Worm (Caenorhabditis elegans): ENCODE results near the gene lgc-41.

Gene lgc-41

ce11 chrX:10477172-10477985, 23.3 kb downstream of the lgc-41 start (continued):
- TF ChIP-seq vab-7 (GFP tag; IDR thresholded peaks at IDR 0.05) (no peak), lim-7 (GFP tag; IDR thresholded peaks at IDR 0.05) (no peak), zfp-2 (tag; optimal IDR thresholded peaks at IDR 0.05) (no peak), cey-2 (tag; optimal IDR thresholded peaks at IDR 0.05; ENCODE audit: borderline replicate concordance, insufficient read depth) (no peak), nhr-41 (GFP tag; IDR thresholded peaks at IDR 0.05) (no peak), Y105C5A.15 (GFP tag; IDR thresholded peaks at IDR 0.05) (no peak), dmd-8 (GFP tag; IDR thresholded peaks at IDR 0.05) (no peak), jun-1 (tag; optimal IDR thresholded peaks at IDR 0.05) (no peak), skn-1 (tag; optimal IDR thresholded peaks at IDR 0.05) (no peak), pha-4 (GFP tag; IDR thresholded peaks at IDR 0.05) (no peak), pha-4 (tag; optimal IDR thresholded peaks at IDR 0.05) (no peak), lin-29 (GFP tag; IDR thresholded peaks at IDR 0.05) (no peak), dmd-9 (GFP tag; IDR thresholded peaks at IDR 0.05) (no peak), ZK337.2 (GFP tag; IDR thresholded peaks at IDR 0.05) (no peak), F10B5.3 (tag; optimal IDR thresholded peaks at IDR 0.05) (no peak), hmg-1.1 (GFP tag; IDR thresholded peaks at IDR 0.05) (no peak), egl-43 (GFP tag; IDR thresholded peaks at IDR 0.05) (no peak), tra-1 (GFP tag; IDR thresholded peaks at IDR 0.05) (no peak), ztf-11 (tag; optimal IDR thresholded peaks at IDR 0.05) (no peak), attf-4 (tag; optimal IDR thresholded peaks at IDR 0.05) (no peak), ama-1 (optimal IDR thresholded peaks at IDR 0.05) (no peak), unc-62 (GFP tag; optimal IDR thresholded peaks at IDR 0.05 in 1 of 2) (peak in 1 of 2 experiments; percentile 98), unc-62 (tag; optimal IDR thresholded peaks at IDR 0.05) (no peak), nhr-77 (tag; optimal IDR thresholded peaks at IDR 0.05) (peak; percentile 27), lin-13 (GFP tag; optimal IDR thresholded peaks at IDR 0.05) (no peak), lsy-2 (tag; optimal IDR thresholded peaks at IDR 0.05) (peak in 1 of 2 experiments; percentile 19), nhr-10 (tag; optimal IDR thresholded peaks at IDR 0.05) (no peak), ZK546.5 (tag; optimal IDR thresholded peaks at IDR 0.05) (no peak), snpc-4 (tag; optimal IDR thresholded peaks at IDR 0.05) (no peak), saeg-2 (GFP tag; IDR thresholded peaks at IDR 0.05) (no peak), F44E2.7 (GFP tag; IDR thresholded peaks at IDR 0.05) (no peak), T20F7.1 (GFP tag; optimal IDR thresholded peaks at IDR 0.05) (no peak), madf-5 (GFP tag; IDR thresholded peaks at IDR 0.05) (no peak), snpc-1.2 (GFP tag; IDR thresholded peaks at IDR 0.05) (no peak), ceh-28 (tag; optimal IDR thresholded peaks at IDR 0.05) (no peak), nhr-28 (tag; optimal IDR thresholded peaks at IDR 0.05) (peak; percentile 84), Y75B8A.6 (GFP tag; IDR thresholded peaks at IDR 0.05) (no peak), madf-9 (GFP tag; conservative IDR thresholded peaks at IDR 0.05) (no peak)

- TF ChIP-seq nhr-28 (tag; optimal IDR thresholded peaks at IDR 0.05) (peak; percentile 66), tra-1 (GFP tag; IDR thresholded peaks at IDR 0.05) (peak; percentile 72; the same call in 1 of the 2 replicates), daf-16 (GFP tag; optimal IDR thresholded peaks at IDR 0.05) (peak in 1 of 2 experiments; percentile 52), daf-16 (tag; optimal IDR thresholded peaks at IDR 0.05) (peak; percentile 18), zfp-3 (GFP tag; conservative IDR thresholded peaks at IDR 0.05) (no peak), vab-7 (GFP tag; IDR thresholded peaks at IDR 0.05) (no peak), mdt-29 (GFP tag; IDR thresholded peaks at IDR 0.05) (no peak), ceh-44 (GFP tag; IDR thresholded peaks at IDR 0.05) (no peak), ctbp-1 (GFP tag; IDR thresholded peaks at IDR 0.05) (no peak), dve-1 (tag; optimal IDR thresholded peaks at IDR 0.05; ENCODE audit: insufficient read depth) (peak; percentile 38), nhr-48 (tag; optimal IDR thresholded peaks at IDR 0.05) (peak; percentile 32), lin-39 (tag; optimal IDR thresholded peaks at IDR 0.05) (no peak), rbr-2 (tag; optimal IDR thresholded peaks at IDR 0.05) (no peak), spr-1 (tag; optimal IDR thresholded peaks at IDR 0.05) (no peak), dmd-6 (GFP tag; IDR thresholded peaks at IDR 0.05) (peak; percentile 54), jun-1 (tag; optimal IDR thresholded peaks at IDR 0.05) (no peak), hlh-11 (tag; optimal IDR thresholded peaks at IDR 0.05) (peak; percentile 69), aha-1 (tag) (peak; percentile 58)
These were observed 25.2 kb downstream of the lgc-41 start for ce11 chrX:10479108-10479738.
